Worm (Caenorhabditis elegans) whole organism, dauer: ENCODE measurements around the gene C24D10.49.

Source experiments
- unc-62 ChIP-seq: sonication (generic microtip); optimal IDR thresholded peaks from 2 replicates; lab custom pipeline; 2017; ENCODE audit warnings: missing biosample characterization, missing genetic modification reagents, missing genetic modification characterization

The C24D10.49 gene

ce11 chrIV:5152391-5152790, 4.7 kb downstream of the C24D10.49 start, which contains the start of gene soc-2:
Gene soc-2 (minus strand): TSS chrIV:5152491.
- no peak for TF ChIP-seq unc-62

- TF ChIP-seq unc-62 = no peak
Measured at ce11 chrIV:5149793-5150192, 7.3 kb downstream of the C24D10.49 start, which contains the start of gene C24D10.5. Gene C24D10.5 (plus strand): TSS chrIV:5150093.

- no peak for TF ChIP-seq unc-62
Measured at ce11 chrIV:5139972-5140371, 17.2 kb downstream of the C24D10.49 start.

ce11 chrIV:5139189-5139588, 17.9 kb downstream of the C24D10.49 start:
- TF ChIP-seq unc-62 = no peak

- no peak for TF ChIP-seq unc-62
Measured at ce11 chrIV:5137809-5138208, 19.3 kb downstream of the C24D10.49 start.

- no peak for TF ChIP-seq unc-62
Measured at ce11 chrIV:5136523-5136922, 20.6 kb downstream of the C24D10.49 start.

- TF ChIP-seq unc-62 = no peak
Measured at ce11 chrIV:5134798-5135197, 22.3 kb downstream of the C24D10.49 start.

ce11 chrIV:5133791-5134370, 23.2 kb downstream of the C24D10.49 start:
- TF ChIP-seq unc-62 = no peak

- no peak for TF ChIP-seq unc-62
Measured at ce11 chrIV:5131781-5132180, 25.3 kb downstream of the C24D10.49 start.

ce11 chrIV:5121995-5122394, 35.1 kb downstream of the C24D10.49 start, which contains the start of gene tkr-3:
Gene tkr-3 (minus strand): TSS chrIV:5122095.
- no peak for TF ChIP-seq unc-62

- no peak for TF ChIP-seq unc-62
Measured at ce11 chrIV:5111533-5111932, 45.6 kb downstream of the C24D10.49 start, which contains the start of gene AC7.3. Gene AC7.3 (plus strand): TSS chrIV:5111833.

- TF ChIP-seq unc-62 = no peak
Measured at ce11 chrIV:5110391-5110930, 46.7 kb downstream of the C24D10.49 start.

ce11 chrIV:5109943-5110342, 47.2 kb downstream of the C24D10.49 start:
- TF ChIP-seq unc-62 = no peak

ce11 chrIV:5108971-5109370, 48.2 kb downstream of the C24D10.49 start:
- TF ChIP-seq unc-62 = no peak
